Worm (Caenorhabditis elegans) whole organism, late embryonic: Measurements from ENCODE around the gene C06C3.7.

Experiments used
- C08G9.2 ChIP-seq: sonication (generic microtip); optimal IDR thresholded peaks from 2 replicates; lab custom pipeline; 2016; ENCODE audit warnings: mild to moderate bottlenecking, missing genetic modification characterization, moderate library complexity, missing compliant biosample characterization
- K02D7.2 ChIP-seq: sonication (generic microtip); optimal IDR thresholded peaks from 2 replicates; lab custom pipeline; 2017; ENCODE audit warnings: mild to moderate bottlenecking, missing genetic modification characterization, missing compliant biosample characterization
- T23F11.4 ChIP-seq: fragments of 200-800 bp; sonication (Bioruptor generic); optimal IDR thresholded peaks from 2 replicates; lab custom pipeline; 2018; ENCODE audit warnings: mild to moderate bottlenecking, missing genetic modification characterization, missing compliant biosample characterization
- Y22D7AL.16 ChIP-seq: sonication (generic microtip); optimal IDR thresholded peaks from 2 replicates; lab custom pipeline; 2016; ENCODE audit warnings: missing genetic modification characterization, missing compliant biosample characterization
- ama-1 ChIP-seq: fragments of 150-350 bp; optimal IDR thresholded peaks from 2 replicates; lab custom pipeline; 2014
- ceh-19 ChIP-seq: fragments of 200-800 bp; sonication (Bioruptor generic); optimal IDR thresholded peaks from 2 replicates; lab custom pipeline; 2018; ENCODE audit warnings: mild to moderate bottlenecking, missing genetic modification characterization, missing compliant biosample characterization
- ceh-2 ChIP-seq: sonication (generic microtip); optimal IDR thresholded peaks from 2 replicates; lab custom pipeline; 2016; ENCODE audit warnings: missing genotype, missing genetic modification characterization, missing compliant biosample characterization
- ceh-24 ChIP-seq: sonication (generic microtip); optimal IDR thresholded peaks from 2 replicates; lab custom pipeline; 2016; ENCODE audit warnings: mild to moderate bottlenecking, missing genetic modification characterization, missing compliant biosample characterization
- ceh-31 ChIP-seq: sonication (generic microtip); optimal IDR thresholded peaks from 2 replicates; lab custom pipeline; 2016; ENCODE audit warnings: missing genetic modification characterization, missing compliant biosample characterization
- ceh-34 ChIP-seq: sonication (generic microtip); optimal IDR thresholded peaks from 2 replicates; lab custom pipeline; 2016; ENCODE audit warnings: mild to moderate bottlenecking, missing genetic modification characterization, missing compliant biosample characterization
- ceh-48 ChIP-seq: sonication (generic microtip); optimal IDR thresholded peaks from 2 replicates; lab custom pipeline; 2016; ENCODE audit warnings: missing genetic modification characterization, inconsistent platforms, missing compliant biosample characterization
- ceh-6 ChIP-seq: fragments of 200-800 bp; sonication (Bioruptor generic); optimal IDR thresholded peaks from 2 replicates; lab custom pipeline; 2018; ENCODE audit warnings: mild to moderate bottlenecking, missing genetic modification characterization, missing compliant biosample characterization
- ceh-9 ChIP-seq: sonication (generic microtip); optimal IDR thresholded peaks from 2 replicates; lab custom pipeline; 2016; ENCODE audit warnings: mild to moderate bottlenecking, missing genetic modification characterization, inconsistent platforms, missing compliant biosample characterization
- elt-2 ChIP-seq: sonication (generic microtip); optimal IDR thresholded peaks from 2 replicates; lab custom pipeline; 2016; ENCODE audit warnings: missing genetic modification reagents, missing genetic modification characterization, missing compliant biosample characterization
- elt-4 ChIP-seq: sonication (generic microtip); optimal IDR thresholded peaks from 2 replicates; lab custom pipeline; 2016; ENCODE audit warnings: missing genetic modification characterization, missing compliant biosample characterization
- fax-1 ChIP-seq: sonication (generic microtip); optimal IDR thresholded peaks from 2 replicates; lab custom pipeline; 2016; ENCODE audit warnings: missing genotype, missing genetic modification characterization, missing compliant biosample characterization
- fkh-10 ChIP-seq: fragments of 150-350 bp; optimal IDR thresholded peaks from 2 replicates; lab custom pipeline; 2014; ENCODE audit warnings: missing biosample characterization, missing genetic modification reagents, missing genetic modification characterization
- fkh-6 ChIP-seq: sonication (generic microtip); optimal IDR thresholded peaks from 2 replicates; lab custom pipeline; 2016; ENCODE audit warnings: missing genetic modification characterization, missing compliant biosample characterization
- hlh-15 ChIP-seq: sonication (generic microtip); optimal IDR thresholded peaks from 2 replicates; lab custom pipeline; 2016; ENCODE audit warnings: missing genetic modification characterization, missing compliant biosample characterization
- hlh-30 ChIP-seq: sonication (generic microtip); optimal IDR thresholded peaks from 2 replicates; lab custom pipeline; 2017; ENCODE audit warnings: antibody characterized with exemption, missing genetic modification characterization, missing compliant biosample characterization; ENCODE audit not compliant: insufficient read depth
- hlh-8 ChIP-seq: sonication (generic microtip); optimal IDR thresholded peaks from 2 replicates; lab custom pipeline; 2016; ENCODE audit warnings: missing genotype, missing genetic modification characterization, missing compliant biosample characterization
- lin-11 ChIP-seq: fragments of 200-800 bp; sonication (Bioruptor generic); optimal IDR thresholded peaks from 2 replicates; lab custom pipeline; 2018; ENCODE audit warnings: mild to moderate bottlenecking, missing genetic modification characterization, missing compliant biosample characterization
- madf-2 ChIP-seq: sonication (generic microtip); optimal IDR thresholded peaks from 2 replicates; lab custom pipeline; 2017; ENCODE audit warnings: missing genetic modification characterization, missing compliant biosample characterization
- mec-3 ChIP-seq: sonication (generic microtip); optimal IDR thresholded peaks from 2 replicates; lab custom pipeline; 2016; ENCODE audit warnings: borderline replicate concordance, missing genetic modification characterization, missing compliant biosample characterization
- nhr-11 ChIP-seq: fragments of 150-350 bp; optimal IDR thresholded peaks from 2 replicates; lab custom pipeline; 2014; ENCODE audit warnings: missing biosample characterization, missing genetic modification characterization
- nhr-232 ChIP-seq: sonication (generic microtip); optimal IDR thresholded peaks from 2 replicates; lab custom pipeline; 2016; ENCODE audit warnings: missing genetic modification characterization, missing compliant biosample characterization
- pha-2 ChIP-seq: sonication (generic microtip); optimal IDR thresholded peaks from 2 replicates; lab custom pipeline; 2017; ENCODE audit warnings: mild to moderate bottlenecking, missing genetic modification characterization, missing compliant biosample characterization
- pha-4 ChIP-seq: fragments of 150-350 bp; optimal IDR thresholded peaks from 2 replicates; lab custom pipeline; 2018; ENCODE audit warnings: missing biosample characterization, missing genetic modification reagents, missing genetic modification characterization
- pqm-1 ChIP-seq: sonication (generic microtip); optimal IDR thresholded peaks from 2 replicates; lab custom pipeline; 2016; ENCODE audit warnings: missing genetic modification characterization, missing compliant biosample characterization
- ref-2 ChIP-seq: sonication (generic microtip); optimal IDR thresholded peaks from 2 replicates; lab custom pipeline; 2016; ENCODE audit warnings: missing genetic modification characterization, missing compliant biosample characterization
- rnt-1 ChIP-seq: sonication (generic microtip); optimal IDR thresholded peaks from 2 replicates; lab custom pipeline; 2016; ENCODE audit warnings: missing genetic modification characterization, missing compliant biosample characterization
- sox-4 ChIP-seq: sonication (generic microtip); optimal IDR thresholded peaks from 2 replicates; lab custom pipeline; 2017; ENCODE audit warnings: mild to moderate bottlenecking, missing genetic modification characterization, inconsistent platforms, missing compliant biosample characterization
- tbx-2 ChIP-seq: sonication (generic microtip); optimal IDR thresholded peaks from 2 replicates; lab custom pipeline; 2016; ENCODE audit warnings: missing genetic modification characterization, missing compliant biosample characterization
- tbx-7 ChIP-seq: sonication (generic microtip); optimal IDR thresholded peaks from 2 replicates; lab custom pipeline; 2016; ENCODE audit warnings: missing genotype, missing genetic modification characterization, missing compliant biosample characterization
- ttx-3 ChIP-seq: sonication (generic microtip); optimal IDR thresholded peaks from 2 replicates; lab custom pipeline; 2016; ENCODE audit warnings: missing genetic modification reagents, missing genetic modification characterization, missing compliant biosample characterization
- unc-86 ChIP-seq: sonication (generic microtip); optimal IDR thresholded peaks from 2 replicates; lab custom pipeline; 2016; ENCODE audit warnings: missing genetic modification characterization, missing compliant biosample characterization
- zip-5 ChIP-seq: sonication (generic microtip); optimal IDR thresholded peaks from 2 replicates; lab custom pipeline; 2016; ENCODE audit warnings: missing genetic modification characterization, missing compliant biosample characterization

Gene C06C3.7

DNA sequence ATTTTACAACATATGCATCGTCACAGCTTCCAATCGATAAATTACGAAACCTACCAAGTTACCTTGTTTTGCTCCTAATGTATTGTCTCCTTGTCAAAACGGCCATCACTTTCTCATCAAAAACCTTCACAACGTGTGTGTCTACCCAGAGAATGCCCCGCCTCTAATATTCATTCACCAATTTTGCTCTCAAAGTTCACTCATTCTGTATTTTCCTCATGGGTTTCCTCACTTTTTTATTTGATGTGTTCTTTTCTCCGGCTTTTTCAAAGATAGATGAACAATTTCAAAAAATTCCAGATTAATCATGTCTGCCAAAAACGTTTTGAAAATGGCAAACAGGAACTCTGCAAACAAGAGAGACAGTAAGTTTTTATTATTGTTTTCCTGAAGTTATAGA lies at the start of gene C06C3.7:
Gene C06C3.7 (plus strand): TSS at position 301 of the 400 bp plus-strand sequence.
- TF ChIP-seq ref-2 (tag; lab: Kevin White, UChicago) (no peak), C08G9.2 (tag; lab: Kevin White, UChicago) (no peak), fkh-6 (no peak), lin-11 (tag; lab: Kevin White, UChicago) (no peak), sox-4 (tag; lab: Kevin White, UChicago) (no peak), fkh-10 (GFP tag; lab: Kevin White, UChicago) (no peak)
- TF ChIP-seq, all 69 proteins: peak for 0

DNA sequence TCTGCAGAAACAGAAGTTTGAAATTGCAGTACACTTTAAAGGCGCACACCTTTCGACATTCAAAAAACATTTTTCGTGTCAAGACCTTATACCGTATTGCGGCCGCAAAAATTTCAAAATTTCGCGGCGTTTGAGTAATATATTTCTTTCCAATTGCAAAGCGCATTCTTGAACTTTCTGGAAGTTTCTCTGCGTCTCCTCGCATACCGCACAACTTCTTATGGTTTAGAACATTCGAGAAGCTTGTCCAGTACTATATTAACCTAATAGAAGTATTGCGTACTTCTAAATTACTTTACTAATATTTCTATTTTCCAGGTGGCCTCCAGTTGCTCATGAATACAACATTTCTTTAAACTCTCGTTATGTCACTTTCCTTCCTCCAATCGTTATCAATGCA lies 48.7 kb upstream of the C06C3.7 start:
- TF ChIP-seq nhr-232 (tag; lab: Kevin White, UChicago), result no peak
- TF ChIP-seq madf-2 (tag; lab: Kevin White, UChicago), result no peak
- TF ChIP-seq hlh-30 (tag; lab: Kevin White, UChicago), result no peak
- TF ChIP-seq ceh-31 (tag; lab: Kevin White, UChicago), result no peak
- TF ChIP-seq lin-11 (tag; lab: Kevin White, UChicago), result no peak
- TF ChIP-seq elt-2 (tag; lab: Kevin White, UChicago), result no peak
- no peak for TF ChIP-seq ceh-24 (tag; lab: Kevin White, UChicago)
- no peak for TF ChIP-seq fkh-6
- no peak for TF ChIP-seq ceh-2 (tag; lab: Kevin White, UChicago)
- no peak for TF ChIP-seq hlh-8 (tag; lab: Kevin White, UChicago)
- no peak for TF ChIP-seq tbx-2

DNA sequence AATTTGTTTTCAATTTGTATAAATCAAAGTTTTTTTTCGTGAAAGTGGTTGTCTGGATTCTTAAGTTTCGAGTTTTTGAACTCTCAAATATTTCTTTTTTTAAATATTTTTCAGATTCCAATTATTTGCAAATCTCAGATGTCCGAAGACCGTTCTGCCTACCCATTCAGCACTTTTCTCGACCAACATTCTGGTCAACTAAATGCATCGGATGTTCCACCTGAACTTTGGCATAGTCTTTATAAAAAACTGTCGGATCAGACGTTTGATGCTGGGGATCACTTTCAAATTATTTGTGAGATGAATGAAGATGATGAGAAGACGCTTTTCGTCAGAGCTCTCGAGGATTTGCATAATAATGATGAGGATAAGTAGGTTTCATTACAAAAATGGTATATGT lies 46.5 kb upstream of the C06C3.7 start, which contains the start of gene ttll-12:
Gene ttll-12 (plus strand): TSS at position 139 of the 400 bp plus-strand sequence.
- TF ChIP-seq ceh-19 (GFP tag; lab: Kevin White, UChicago) (no peak), ceh-24 (tag; lab: Kevin White, UChicago) (no peak), ceh-34 (tag; lab: Kevin White, UChicago) (no peak)

DNA sequence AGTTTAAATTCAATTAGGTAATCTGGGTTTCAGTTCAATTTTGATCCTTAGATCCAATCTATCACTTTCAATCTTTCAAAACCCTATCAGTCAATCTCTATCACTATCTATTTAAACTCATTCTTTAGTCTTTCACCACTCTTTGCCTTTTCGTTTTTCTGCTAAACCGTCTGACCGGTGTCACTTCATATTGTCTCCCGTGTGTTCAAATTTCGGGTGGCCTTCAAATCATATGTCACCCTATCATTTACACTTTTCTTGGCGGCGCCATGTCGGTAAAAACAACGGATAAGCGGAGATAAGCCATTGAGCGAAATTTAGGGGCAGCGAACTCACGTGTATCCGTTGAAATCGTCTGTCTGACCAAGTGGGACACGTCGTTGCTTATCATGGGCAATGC lies 41.4 kb upstream of the C06C3.7 start:
- TF ChIP-seq hlh-30 (tag; lab: Kevin White, UChicago), result no peak
- TF ChIP-seq pha-4 (tag; lab: Kevin White, UChicago), result no peak
- TF ChIP-seq nhr-11 (tag; lab: Kevin White, UChicago), result no peak
- TF ChIP-seq ceh-31 (tag; lab: Kevin White, UChicago), result no peak
- TF ChIP-seq fkh-10 (GFP tag; lab: Kevin White, UChicago), result no peak
- no peak for TF ChIP-seq K02D7.2
- TF ChIP-seq nhr-232 (tag; lab: Kevin White, UChicago), result no peak
- TF ChIP-seq ceh-9 (tag; lab: Kevin White, UChicago), result no peak
- TF ChIP-seq ceh-6 (GFP tag; lab: Kevin White, UChicago), result no peak

DNA sequence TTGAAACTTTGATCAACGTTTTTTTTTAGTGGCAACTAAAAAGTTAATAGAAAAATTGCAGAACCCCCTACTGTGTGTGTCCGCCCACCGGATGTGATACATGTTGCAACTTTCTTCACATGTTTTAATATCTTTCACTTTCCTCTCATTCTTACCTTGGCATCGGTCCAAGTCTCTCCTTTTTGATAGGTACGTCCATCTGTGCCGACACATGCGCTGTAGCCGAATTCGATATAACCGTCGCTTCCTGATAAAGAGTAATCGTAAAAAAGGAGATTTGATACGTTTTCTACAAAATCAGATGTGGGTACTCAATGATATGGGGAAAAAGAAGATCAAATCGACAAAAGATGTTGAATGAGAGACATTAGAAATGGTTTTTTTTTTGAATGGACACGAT lies 40.2 kb upstream of the C06C3.7 start:
- no peak for TF ChIP-seq ceh-48 (tag; lab: Kevin White, UChicago)

DNA sequence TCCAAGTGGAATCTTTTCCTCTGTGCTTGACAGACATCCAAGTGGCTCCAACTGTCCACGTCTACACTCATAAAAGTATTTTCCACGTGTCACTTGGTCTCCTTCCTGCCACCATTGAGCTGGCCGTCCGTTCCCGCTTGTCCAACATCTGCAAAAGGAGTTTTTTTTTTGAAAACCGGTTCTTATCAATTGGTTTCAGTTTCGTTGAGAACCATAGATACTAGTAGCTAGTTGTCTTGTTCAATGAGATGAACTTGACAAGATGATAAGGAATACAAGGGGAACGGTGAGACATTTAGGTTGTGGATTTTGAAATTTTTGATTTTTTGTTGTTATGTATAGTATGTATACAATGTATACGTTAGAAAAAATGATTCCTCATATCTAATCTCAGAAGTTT lies 39.5 kb upstream of the C06C3.7 start:
- TF ChIP-seq C08G9.2 (tag; lab: Kevin White, UChicago) (no peak), mec-3 (tag; lab: Kevin White, UChicago) (no peak), nhr-11 (tag; lab: Kevin White, UChicago) (no peak), Y22D7AL.16 (tag; lab: Kevin White, UChicago) (no peak), ceh-24 (tag; lab: Kevin White, UChicago) (no peak), T23F11.4 (GFP tag; lab: Kevin White, UChicago) (no peak), ceh-19 (GFP tag; lab: Kevin White, UChicago) (no peak), ttx-3 (tag; lab: Kevin White, UChicago) (no peak), pha-2 (tag; lab: Kevin White, UChicago) (no peak)
- TF ChIP-seq, all 69 proteins: peak for 0

DNA sequence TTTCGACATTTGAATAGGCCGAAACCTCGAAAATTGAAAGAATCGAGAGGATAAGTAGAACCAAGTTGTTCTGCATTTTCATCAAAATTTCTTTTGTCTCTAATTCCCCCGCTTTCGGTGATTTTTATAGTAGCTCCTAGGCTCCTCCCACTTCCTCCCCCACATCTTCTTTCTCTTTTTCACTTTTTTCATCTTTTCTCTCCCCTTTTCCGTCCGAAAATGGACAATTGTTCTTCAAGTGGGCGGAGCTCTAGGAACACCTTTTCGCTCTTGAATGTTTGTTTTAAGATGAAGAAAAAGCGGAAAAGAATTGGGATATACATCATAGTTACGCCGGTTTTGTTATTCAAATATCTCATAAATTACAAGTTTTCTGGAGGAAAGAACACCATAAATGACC lies 38.9 kb upstream of the C06C3.7 start, which contains the start of gene F42A8.1:
Gene F42A8.1 (minus strand): TSS at position 101 of the 400 bp plus-strand sequence.
- no peak for TF ChIP-seq ref-2 (tag; lab: Kevin White, UChicago)
- TF ChIP-seq fax-1, result no peak
- no peak for TF ChIP-seq hlh-15 (tag; lab: Kevin White, UChicago)
- no peak for TF ChIP-seq elt-4 (tag; lab: Kevin White, UChicago)
- no peak for TF ChIP-seq tbx-2
- no peak for TF ChIP-seq ceh-19 (GFP tag; lab: Kevin White, UChicago)
- TF ChIP-seq ama-1 (lab: Kevin White, UChicago), result no peak
- TF ChIP-seq pqm-1 (tag; lab: Kevin White, UChicago), result no peak
- TF ChIP-seq fkh-10 (GFP tag; lab: Kevin White, UChicago), result no peak
- TF ChIP-seq tbx-7 (tag; lab: Kevin White, UChicago), result no peak
- TF ChIP-seq ceh-31 (tag; lab: Kevin White, UChicago), result no peak
- no peak for TF ChIP-seq rnt-1 (tag; lab: Kevin White, UChicago)
- no peak for TF ChIP-seq zip-5 (tag; lab: Kevin White, UChicago)
- no peak for TF ChIP-seq unc-86 (tag; lab: Kevin White, UChicago)
- no peak for TF ChIP-seq mec-3 (tag; lab: Kevin White, UChicago)
